Worm (Caenorhabditis elegans) whole organism, L4/young adult: Measurements from ENCODE around the gene F09F7.5.

Source experiments
- W03F9.2 ChIP-seq: fragments of 150-350 bp; optimal IDR thresholded peaks from 2 replicates; lab custom pipeline; 2014; ENCODE audit warnings: missing biosample characterization, missing genetic modification characterization
- dao-5 ChIP-seq: sonication (generic microtip); optimal IDR thresholded peaks from 2 replicates; lab custom pipeline; 2016; ENCODE audit warnings: missing genotype, missing genetic modification characterization, moderate library complexity, missing compliant biosample characterization
- him-1 ChIP-seq: sonication (generic microtip); optimal IDR thresholded peaks from 2 replicates; lab custom pipeline; 2016; ENCODE audit warnings: missing genotype, missing genetic modification reagents, missing genetic modification characterization, missing compliant biosample characterization

ce11 chrIII:5565699-5566098 is 18.9 kb downstream of the F09F7.5 start:
- TF ChIP-seq him-1 (tag; lab: Kevin White, UChicago) (no peak), W03F9.2 (tag; lab: Kevin White, UChicago) (no peak), dao-5 (tag; lab: Kevin White, UChicago) (no peak)
